Worm (Caenorhabditis elegans) whole organism, late embryonic: ENCODE measurements around the gene C50F4.10.

ENCODE experiments used
- ama-1 ChIP-seq: fragments of 150-350 bp; optimal IDR thresholded peaks from 2 replicates; lab custom pipeline; 2014
- ceh-2 ChIP-seq: sonication (generic microtip); optimal IDR thresholded peaks from 2 replicates; lab custom pipeline; 2016; ENCODE audit warnings: missing genotype, missing genetic modification characterization, missing compliant biosample characterization
- ceh-48 ChIP-seq: sonication (generic microtip); optimal IDR thresholded peaks from 2 replicates; lab custom pipeline; 2016; ENCODE audit warnings: missing genetic modification characterization, inconsistent platforms, missing compliant biosample characterization
- dve-1 ChIP-seq: sonication (generic microtip); optimal IDR thresholded peaks from 2 replicates; lab custom pipeline; 2017; ENCODE audit warnings: antibody characterized with exemption, mild to moderate bottlenecking, missing genetic modification characterization, missing compliant biosample characterization
- eyg-1 ChIP-seq: sonication (generic microtip); optimal IDR thresholded peaks from 2 replicates; lab custom pipeline; 2016; ENCODE audit warnings: missing genotype, missing genetic modification characterization, missing compliant biosample characterization
- gmeb-2 ChIP-seq: sonication (generic microtip); optimal IDR thresholded peaks from 2 replicates; lab custom pipeline; 2016; ENCODE audit warnings: missing genetic modification characterization, inconsistent platforms, missing compliant biosample characterization
- lin-11 ChIP-seq: fragments of 200-800 bp; sonication (Bioruptor generic); optimal IDR thresholded peaks from 2 replicates; lab custom pipeline; 2018; ENCODE audit warnings: mild to moderate bottlenecking, missing genetic modification characterization, missing compliant biosample characterization
- madf-2 ChIP-seq: sonication (generic microtip); optimal IDR thresholded peaks from 2 replicates; lab custom pipeline; 2017; ENCODE audit warnings: missing genetic modification characterization, missing compliant biosample characterization
- nfya-1 ChIP-seq: sonication (generic microtip); optimal IDR thresholded peaks from 2 replicates; lab custom pipeline; 2017; ENCODE audit warnings: missing genetic modification characterization, mild to moderate bottlenecking, missing compliant biosample characterization, antibody characterized with exemption, moderate library complexity
- odd-2 ChIP-seq: sonication (generic microtip); optimal IDR thresholded peaks from 2 replicates; lab custom pipeline; 2017; ENCODE audit warnings: antibody characterized with exemption, mild to moderate bottlenecking, missing genetic modification characterization, missing compliant biosample characterization
- pha-4 ChIP-seq: fragments of 150-350 bp; optimal IDR thresholded peaks from 2 replicates; lab custom pipeline; 2018; ENCODE audit warnings: missing biosample characterization, missing genetic modification reagents, missing genetic modification characterization
- ref-2 ChIP-seq: sonication (generic microtip); optimal IDR thresholded peaks from 2 replicates; lab custom pipeline; 2016; ENCODE audit warnings: missing genetic modification characterization, missing compliant biosample characterization
- tbx-2 ChIP-seq: sonication (generic microtip); optimal IDR thresholded peaks from 2 replicates; lab custom pipeline; 2016; ENCODE audit warnings: missing genetic modification characterization, missing compliant biosample characterization
- unc-86 ChIP-seq: sonication (generic microtip); optimal IDR thresholded peaks from 2 replicates; lab custom pipeline; 2016; ENCODE audit warnings: missing genetic modification characterization, missing compliant biosample characterization

- TF ChIP-seq odd-2 (tag; lab: Kevin White, UChicago) = no peak
- no peak for TF ChIP-seq ceh-48 (tag; lab: Kevin White, UChicago)
- no peak for TF ChIP-seq nfya-1 (tag; lab: Kevin White, UChicago)
- TF ChIP-seq eyg-1 (tag; lab: Kevin White, UChicago) = no peak
- no peak for TF ChIP-seq lin-11 (tag; lab: Kevin White, UChicago)
- no peak for TF ChIP-seq gmeb-2 (tag; lab: Kevin White, UChicago)
- TF ChIP-seq unc-86 = no peak
- no peak for TF ChIP-seq pha-4
- TF ChIP-seq ceh-2 (tag; lab: Kevin White, UChicago) = peak; percentile 46
- TF ChIP-seq madf-2 = no peak
- no peak for TF ChIP-seq ama-1 (lab: Kevin White, UChicago)
- TF ChIP-seq ref-2 (tag; lab: Kevin White, UChicago) = no peak
- TF ChIP-seq tbx-2 = peak; percentile 51
- no peak for TF ChIP-seq dve-1 (tag; lab: Kevin White, UChicago)
Measured at ce11 chrV:9536505-9536904, 5.1 kb upstream of the C50F4.10 start, which contains the start of gene C50F4.4.
